Fruit fly (Drosophila melanogaster) whole organism, embryonic: Measurements from ENCODE around the gene Jhbp14.

Experiments
- Bteb2 ChIP-seq: fragments of 200-800 bp; sonication (Bioruptor generic); optimal IDR thresholded peaks from 2 replicates; lab custom pipeline; 2016; ENCODE audit warnings: missing biosample characterization, missing genetic modification characterization
- CG10979 ChIP-seq: fragments of 200-800 bp; sonication (Bioruptor generic); optimal IDR thresholded peaks from 2 replicates; lab custom pipeline; 2018; ENCODE audit warnings: missing biosample characterization, mild to moderate bottlenecking, missing genetic modification characterization, moderate library complexity
- CG11504 ChIP-seq: fragments of 200-800 bp; sonication (Bioruptor generic); optimal IDR thresholded peaks from 3 replicates; lab custom pipeline; 2019; ENCODE audit warnings: missing biosample characterization, mild to moderate bottlenecking, missing genetic modification characterization, moderate library complexity
- CG1233 ChIP-seq: fragments of 200-800 bp; sonication (Bioruptor generic); optimal IDR thresholded peaks from 4 replicates; lab custom pipeline; 2018; ENCODE audit warnings: missing biosample characterization, mild to moderate bottlenecking, missing genetic modification characterization
- CG13296 ChIP-seq: fragments of 200-800 bp; sonication (Bioruptor generic); optimal IDR thresholded peaks from 3 replicates; lab custom pipeline; 2018; ENCODE audit warnings: missing biosample characterization, mild to moderate bottlenecking, missing genetic modification characterization
- CG14050 ChIP-seq: fragments of 200-800 bp; sonication (Bioruptor generic); IDR thresholded peaks from 3 replicates; pipeline ENCODE4 v1.3.6; 2022; ENCODE audit warnings: missing biosample characterization, missing genetic modification characterization
- CG15601 ChIP-seq: fragments of 200-800 bp; sonication (Bioruptor generic); optimal IDR thresholded peaks from 3 replicates; lab custom pipeline; 2019; ENCODE audit warnings: missing biosample characterization, mild to moderate bottlenecking, missing genetic modification characterization, moderate library complexity
- CG16813 ChIP-seq: fragments of 200-800 bp; sonication (Bioruptor generic); IDR thresholded peaks from 3 replicates; pipeline ENCODE4 v1.3.6; 2022; ENCODE audit warnings: missing biosample characterization, missing genetic modification characterization; ENCODE audit not compliant: partially characterized antibody
- CG17802 ChIP-seq: fragments of 200-800 bp; sonication (Bioruptor generic); optimal IDR thresholded peaks from 2 replicates; lab custom pipeline; 2018; ENCODE audit warnings: missing biosample characterization, mild to moderate bottlenecking, missing genetic modification characterization, moderate library complexity
- CG1832 ChIP-seq: fragments of 200-800 bp; sonication (Bioruptor generic); optimal IDR thresholded peaks from 2 replicates; lab custom pipeline; 2017; ENCODE audit warnings: missing biosample characterization, mild to moderate bottlenecking, missing genetic modification characterization, inconsistent platforms
- CG18599 ChIP-seq: fragments of 200-800 bp; sonication (Bioruptor generic); optimal IDR thresholded peaks from 3 replicates; lab custom pipeline; 2017; ENCODE audit warnings: missing biosample characterization, missing genetic modification characterization, mild to moderate bottlenecking, moderate library complexity, missing genetic modification reagents
- CG2129 ChIP-seq: fragments of 200-800 bp; sonication (Bioruptor generic); IDR thresholded peaks from 2 replicates; pipeline ENCODE4 v1.3.6; 2022; ENCODE audit warnings: missing biosample characterization, missing genetic modification characterization; ENCODE audit not compliant: partially characterized antibody
- CG2199 ChIP-seq: fragments of 200-800 bp; sonication (Bioruptor generic); IDR thresholded peaks from 3 replicates; pipeline ENCODE4 v1.3.6; 2022; ENCODE audit warnings: missing biosample characterization, missing genetic modification characterization
- CG2889 ChIP-seq: fragments of 200-800 bp; sonication (Bioruptor generic); IDR thresholded peaks from 3 replicates; pipeline ENCODE4 v1.3.6; 2022; ENCODE audit warnings: missing biosample characterization, missing genetic modification characterization
- CG32772 ChIP-seq: fragments of 200-800 bp; sonication (Bioruptor generic); IDR thresholded peaks from 2 replicates; pipeline ENCODE4 v1.3.6; 2022; ENCODE audit warnings: missing biosample characterization, missing genetic modification characterization
- CG4360 ChIP-seq: fragments of 200-800 bp; sonication (Bioruptor generic); IDR thresholded peaks from 2 replicates; pipeline ENCODE4 v1.3.6; 2022; ENCODE audit warnings: missing biosample characterization, missing genetic modification characterization
- Dek ChIP-seq: fragments of 200-800 bp; sonication (Bioruptor generic); optimal IDR thresholded peaks from 3 replicates; lab custom pipeline; 2019; ENCODE audit warnings: missing biosample characterization, mild to moderate bottlenecking, missing genetic modification characterization, moderate library complexity
- Dfd ChIP-seq, 2 experiments: fragments of >200 bp; optimal IDR thresholded peaks; 2 replicates each; lab custom pipeline; 2017; ENCODE audit warnings: missing biosample characterization in 2 of 2, missing genetic modification characterization in 2 of 2
- Drgx ChIP-seq: fragments of 200-800 bp; sonication (Bioruptor generic); IDR thresholded peaks from 2 replicates; pipeline ENCODE4 v1.3.6; 2022; ENCODE audit warnings: missing biosample characterization, missing genetic modification characterization
- Ets65A ChIP-seq: fragments of 200-800 bp; sonication (Bioruptor generic); peaks from one replicate; lab custom pipeline; 2016; ENCODE audit warnings: missing biosample characterization, missing genetic modification characterization
- Ets97D ChIP-seq: fragments of 200-800 bp; sonication (Bioruptor generic); optimal IDR thresholded peaks from 3 replicates; lab custom pipeline; 2016; ENCODE audit warnings: missing biosample characterization, missing genetic modification characterization
- H2.0 ChIP-seq: fragments of 200-800 bp; sonication (Bioruptor generic); IDR thresholded peaks from 2 replicates; pipeline ENCODE4 v1.3.6; 2022; ENCODE audit warnings: missing biosample characterization, missing genetic modification characterization
- HmgZ ChIP-seq: fragments of 200-800 bp; sonication (Bioruptor generic); optimal IDR thresholded peaks from 2 replicates; lab custom pipeline; 2018; ENCODE audit warnings: missing biosample characterization, mild to moderate bottlenecking, missing genetic modification characterization
- Mad ChIP-seq: fragments of 200-800 bp; sonication (Bioruptor generic); optimal IDR thresholded peaks from 2 replicates; lab custom pipeline; 2016; ENCODE audit warnings: missing biosample characterization, missing genetic modification characterization
- NC2α ChIP-seq: fragments of 200-800 bp; sonication (Bioruptor generic); optimal IDR thresholded peaks from 2 replicates; lab custom pipeline; 2016; ENCODE audit warnings: missing biosample characterization, missing genetic modification characterization
- NK7.1 ChIP-seq: fragments of 200-800 bp; sonication (Bioruptor generic); optimal IDR thresholded peaks from 3 replicates; lab custom pipeline; 2016; ENCODE audit warnings: missing biosample characterization, missing genetic modification characterization
- Oaz ChIP-seq: fragments of 200-800 bp; sonication (Bioruptor generic); IDR thresholded peaks from 2 replicates; pipeline ENCODE4 v1.3.6; 2022; ENCODE audit warnings: missing biosample characterization, missing genetic modification characterization
- Ravus ChIP-seq: fragments of 200-800 bp; sonication (Bioruptor generic); IDR thresholded peaks from 2 replicates; pipeline ENCODE4 v1.3.6; 2022; ENCODE audit warnings: missing biosample characterization, missing genetic modification characterization
- YL-1 ChIP-seq: fragments of 200-800 bp; sonication (Bioruptor generic); optimal IDR thresholded peaks from 3 replicates; lab custom pipeline; 2017; ENCODE audit warnings: missing biosample characterization, mild to moderate bottlenecking, missing genetic modification characterization
- ac ChIP-seq: fragments of 200-800 bp; sonication (Bioruptor generic); optimal IDR thresholded peaks from 3 replicates; lab custom pipeline; 2017; ENCODE audit warnings: missing biosample characterization, mild to moderate bottlenecking, missing genetic modification characterization
- az2 ChIP-seq: fragments of 200-800 bp; sonication (Bioruptor generic); optimal IDR thresholded peaks from 3 replicates; lab custom pipeline; 2016; ENCODE audit warnings: missing biosample characterization, missing genetic modification characterization
- caup ChIP-seq: fragments of 200-800 bp; sonication (Bioruptor generic); optimal IDR thresholded peaks from 3 replicates; lab custom pipeline; 2017; ENCODE audit warnings: missing biosample characterization, mild to moderate bottlenecking, missing genetic modification characterization, moderate library complexity; ENCODE audit not compliant: severe bottlenecking
- en ChIP-seq: fragments of 200-800 bp; sonication (Bioruptor generic); optimal IDR thresholded peaks from 2 replicates; lab custom pipeline; 2016; ENCODE audit warnings: missing biosample characterization, missing genetic modification characterization
- ewg ChIP-seq: fragments of 200-800 bp; sonication (Bioruptor generic); optimal IDR thresholded peaks from 3 replicates; lab custom pipeline; 2017; ENCODE audit warnings: mild to moderate bottlenecking, missing biosample characterization, missing genetic modification reagents, missing genetic modification characterization
- ftz-f1 ChIP-seq: fragments of 200-800 bp; sonication (Bioruptor generic); optimal IDR thresholded peaks from 2 replicates; lab custom pipeline; 2016; ENCODE audit warnings: missing biosample characterization, missing genetic modification characterization
- gem ChIP-seq: fragments of 200-800 bp; sonication (Bioruptor generic); optimal IDR thresholded peaks from 2 replicates; lab custom pipeline; 2019; ENCODE audit warnings: missing biosample characterization, mild to moderate bottlenecking, missing genetic modification characterization, moderate library complexity
- hth ChIP-seq: fragments of >200 bp; optimal IDR thresholded peaks from 2 replicates; lab custom pipeline; 2017; ENCODE audit warnings: inconsistent platforms
- maf-S ChIP-seq: fragments of 200-800 bp; sonication (Bioruptor generic); optimal IDR thresholded peaks from 2 replicates; lab custom pipeline; 2016; ENCODE audit warnings: missing biosample characterization, missing genetic modification characterization
- nmo ChIP-seq: fragments of 200-800 bp; sonication (Bioruptor generic); optimal IDR thresholded peaks from 2 replicates; lab custom pipeline; 2018; ENCODE audit warnings: missing biosample characterization, mild to moderate bottlenecking, missing genetic modification characterization, moderate library complexity
- nom ChIP-seq: fragments of 200-800 bp; sonication (Bioruptor generic); optimal IDR thresholded peaks from 2 replicates; lab custom pipeline; 2017; ENCODE audit warnings: missing biosample characterization, missing genetic modification characterization, mild to moderate bottlenecking, moderate library complexity, missing genetic modification reagents
- onecut ChIP-seq: fragments of 200-800 bp; sonication (Bioruptor generic); IDR thresholded peaks from 2 replicates; pipeline ENCODE4 v1.3.6; 2022; ENCODE audit warnings: missing biosample characterization, missing genetic modification characterization
- org-1 ChIP-seq: fragments of 200-800 bp; sonication (Bioruptor generic); optimal IDR thresholded peaks from 2 replicates; lab custom pipeline; 2017; ENCODE audit warnings: missing biosample characterization, missing genetic modification characterization
- pros ChIP-seq: fragments of 200-800 bp; sonication (Bioruptor generic); optimal IDR thresholded peaks from 3 replicates; lab custom pipeline; 2019; ENCODE audit warnings: missing biosample characterization, mild to moderate bottlenecking, missing genetic modification characterization, moderate library complexity
- sc ChIP-seq, 3 experiments: fragments of >200 bp in 2 of 3; fragments of 200-800 bp in 1 of 3; sonication (Bioruptor generic) in 1 of 3; optimal IDR thresholded peaks; 2 replicates in 2 of 3; 3 replicates in 1 of 3; lab custom pipeline; 2017; ENCODE audit warnings: mild to moderate bottlenecking in 1 of 3, missing biosample characterization in 1 of 3, missing genetic modification characterization in 1 of 3, missing genetic modification reagents in 1 of 3
- sens ChIP-seq: fragments of 200-800 bp; sonication (Bioruptor generic); peaks from one replicate; lab custom pipeline; 2016; ENCODE audit warnings: missing biosample characterization, missing genetic modification characterization
- slbo ChIP-seq: fragments of 200-800 bp; sonication (Bioruptor generic); IDR thresholded peaks from 2 replicates; pipeline ENCODE4 v1.3.6; 2022; ENCODE audit warnings: missing biosample characterization, missing genetic modification characterization
- sr ChIP-seq: fragments of 200-800 bp; sonication (Bioruptor generic); IDR thresholded peaks from 3 replicates; pipeline ENCODE4 v1.3.6; 2022; ENCODE audit warnings: missing biosample characterization, missing genetic modification characterization
- trh ChIP-seq: fragments of 200-800 bp; sonication (Bioruptor generic); optimal IDR thresholded peaks from 2 replicates; lab custom pipeline; 2016; ENCODE audit warnings: missing biosample characterization, missing genetic modification characterization
- vfl ChIP-seq: fragments of 200-800 bp; sonication (Bioruptor generic); optimal IDR thresholded peaks from 2 replicates; lab custom pipeline; 2016; ENCODE audit warnings: missing biosample characterization, missing genetic modification characterization
- yki ChIP-seq: fragments of >200 bp; optimal IDR thresholded peaks from 3 replicates; lab custom pipeline; 2018
- zfh2 ChIP-seq: fragments of 200-800 bp; sonication (Bioruptor generic); optimal IDR thresholded peaks from 2 replicates; lab custom pipeline; 2016; ENCODE audit warnings: missing biosample characterization, missing genetic modification characterization

Gene Jhbp14

DNA sequence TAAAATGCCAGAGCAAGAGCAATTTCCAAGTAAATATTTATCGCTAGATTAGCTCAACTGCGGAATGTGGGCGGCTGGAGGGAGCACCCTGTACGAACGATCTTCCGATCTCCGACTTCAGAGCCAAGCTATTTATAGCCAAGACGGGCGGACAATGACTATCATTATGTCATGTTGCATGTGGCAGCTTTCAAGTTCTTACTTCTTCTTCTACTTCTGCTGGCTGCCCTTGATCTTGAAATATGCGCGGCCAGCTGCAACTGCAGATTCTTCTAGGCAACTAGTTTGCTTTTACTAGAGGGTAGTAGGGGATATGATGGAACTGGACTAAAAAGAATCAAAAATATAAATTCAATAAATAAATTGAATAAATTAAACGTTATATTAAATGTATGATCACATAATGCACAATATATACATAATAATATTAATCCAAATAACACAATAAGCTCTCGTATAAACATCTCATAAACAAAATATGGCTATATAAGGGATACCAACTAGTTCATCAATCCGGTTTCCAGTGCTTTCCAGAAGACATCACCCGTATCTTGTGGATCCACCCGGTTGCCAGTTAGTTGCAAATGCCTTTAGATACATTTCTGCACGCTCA lies 31.9 kb downstream of the Jhbp14 start (continued):
- TF ChIP-seq CG2129: no peak
- no peak for TF ChIP-seq HmgZ (tag; lab: Kevin White, UChicago)
- no peak for TF ChIP-seq CG32772 (GFP tag; lab: Robert Waterston, UW)
- TF ChIP-seq CG14050 (GFP tag; lab: Robert Waterston, UW): no peak
- TF ChIP-seq CG4360: no peak
- TF ChIP-seq NK7.1 (GFP tag; lab: Kevin White, UChicago): no peak
- no peak for TF ChIP-seq CG13296 (GFP tag; lab: Kevin White, UChicago)
- TF ChIP-seq Mad: no peak
- TF ChIP-seq nom: peak; percentile 41
- TF ChIP-seq ac (GFP tag; lab: Kevin White, UChicago): no peak
- TF ChIP-seq CG17802: no peak
- TF ChIP-seq CG2889 (GFP tag; lab: Robert Waterston, UW): no peak
- TF ChIP-seq org-1: no peak
- TF ChIP-seq CG15601: no peak
- no peak for TF ChIP-seq zfh2 (GFP tag; lab: Kevin White, UChicago)
- TF ChIP-seq nmo (GFP tag; lab: Kevin White, UChicago): peak; percentile 12
- TF ChIP-seq CG11504: peak; percentile 3
- no peak for TF ChIP-seq CG1832 (GFP tag; lab: Kevin White, UChicago)
- no peak for TF ChIP-seq maf-S (GFP tag; lab: Kevin White, UChicago)
- no peak for TF ChIP-seq NC2α
- no peak for TF ChIP-seq CG16813 (GFP tag; lab: Robert Waterston, UW)
- peak; percentile 10 for TF ChIP-seq CG10979 (tag; lab: Kevin White, UChicago)
- no peak for TF ChIP-seq CG1233 (GFP tag; lab: Kevin White, UChicago)
- TF ChIP-seq sens (GFP tag; lab: Kevin White, UChicago): no peak
- no peak for TF ChIP-seq onecut (GFP tag; lab: Robert Waterston, UW)
- no peak for TF ChIP-seq sc (optimal IDR thresholded peaks at IDR 0.05; lab: Kevin White, UChicago)
- no peak for TF ChIP-seq sc (GFP tag; optimal IDR thresholded peaks at IDR 0.05; lab: Kevin White, UChicago)
- no peak for TF ChIP-seq gem (tag; lab: Kevin White, UChicago)
- TF ChIP-seq trh: no peak
- TF ChIP-seq en: no peak
- TF ChIP-seq caup: no peak
- TF ChIP-seq CG2199: 0 out of 3 replicates have a peak, but pooled peaks have one; percentile 15

- TF ChIP-seq Ets65A (GFP tag; lab: Kevin White, UChicago) (peak; percentile 0), Dfd (GFP tag; optimal IDR thresholded peaks at IDR 0.05; lab: Kevin White, UChicago) (peak in 1 of 2 experiments; percentile 18), Oaz (no peak)
- TF ChIP-seq, all 482 proteins: peak for 2
Observed at dm6 chr2L:13272541-13272940, 36.2 kb downstream of the Jhbp14 start.

DNA sequence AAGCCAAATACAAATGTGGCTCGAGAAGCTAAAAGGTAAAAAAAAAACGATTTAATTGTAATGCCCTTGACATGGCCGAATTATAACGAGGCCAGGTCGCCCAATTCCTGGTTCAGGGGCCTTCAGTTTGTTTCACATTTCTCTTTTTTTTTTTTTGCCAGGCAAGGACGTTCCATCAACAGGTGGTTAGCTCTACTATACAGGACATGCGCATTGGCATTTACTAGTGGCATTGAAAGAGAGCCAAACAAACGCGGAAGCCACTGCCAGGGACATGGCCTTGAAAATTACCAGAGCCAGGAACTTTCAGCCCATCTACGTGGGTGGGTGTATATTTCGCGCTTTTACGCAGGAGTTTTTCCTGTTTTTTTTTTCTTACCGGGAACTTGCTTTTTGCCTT lies 49.5 kb downstream of the Jhbp14 start:
- TF ChIP-seq yki (lab: Kevin White, UChicago): no peak
- TF ChIP-seq ewg: peak; percentile 77
- no peak for TF ChIP-seq Dek (tag; lab: Kevin White, UChicago)
- no peak for TF ChIP-seq vfl (GFP tag; lab: Kevin White, UChicago)
- no peak for TF ChIP-seq YL-1 (GFP tag; lab: Kevin White, UChicago)
- TF ChIP-seq H2.0 (GFP tag; lab: Robert Waterston, UW): no peak
- TF ChIP-seq sr (GFP tag; lab: Robert Waterston, UW): no peak
- no peak for TF ChIP-seq Drgx (GFP tag; lab: Robert Waterston, UW)
- peak; percentile 34 for TF ChIP-seq ftz-f1 (GFP tag; lab: Kevin White, UChicago)
- TF ChIP-seq hth (lab: Kevin White, UChicago): no peak
- TF ChIP-seq Dfd (GFP tag; optimal IDR thresholded peaks at IDR 0.05; lab: Kevin White, UChicago): no peak
- TF ChIP-seq Ets97D (GFP tag; lab: Kevin White, UChicago): no peak
- no peak for TF ChIP-seq Bteb2 (GFP tag; lab: Kevin White, UChicago)
- no peak for TF ChIP-seq Ravus (GFP tag; lab: Robert Waterston, UW)
- no peak for TF ChIP-seq caup
- no peak for TF ChIP-seq CG18599 (GFP tag; lab: Kevin White, UChicago)
- no peak for TF ChIP-seq slbo (GFP tag; lab: Robert Waterston, UW)
- peak; percentile 56 for TF ChIP-seq Ets65A (GFP tag; lab: Kevin White, UChicago)
- no peak for TF ChIP-seq az2 (GFP tag; lab: Kevin White, UChicago)
- no peak for TF ChIP-seq pros (GFP tag; lab: Kevin White, UChicago)
